Fruit fly (Drosophila melanogaster) whole organism, adult: Measurements from ENCODE around the gene fit.

Source experiments
- CG11617 ChIP-seq: fragments of 200-800 bp; sonication (Bioruptor generic); optimal IDR thresholded peaks from 2 replicates; lab custom pipeline; 2017; ENCODE audit warnings: mild to moderate bottlenecking, missing biosample characterization, missing genetic modification reagents, missing genetic modification characterization
- CG12768 ChIP-seq: fragments of 200-800 bp; sonication (Bioruptor generic); optimal IDR thresholded peaks from 2 replicates; lab custom pipeline; 2017; ENCODE audit warnings: missing biosample characterization, missing genetic modification characterization, mild to moderate bottlenecking, moderate library complexity, missing genetic modification reagents
- CG14711 ChIP-seq: fragments of 200-800 bp; sonication (Bioruptor generic); optimal IDR thresholded peaks from 2 replicates; lab custom pipeline; 2018; ENCODE audit warnings: missing biosample characterization, mild to moderate bottlenecking, missing genetic modification characterization, moderate library complexity
- CG1620 ChIP-seq: fragments of 200-800 bp; sonication (Bioruptor generic); optimal IDR thresholded peaks from 2 replicates; lab custom pipeline; 2016; ENCODE audit warnings: missing biosample characterization, missing genetic modification characterization
- CG33017 ChIP-seq: fragments of 200-800 bp; sonication (Bioruptor generic); optimal IDR thresholded peaks from 2 replicates; lab custom pipeline; 2018; ENCODE audit warnings: missing biosample characterization, mild to moderate bottlenecking, missing genetic modification characterization, moderate library complexity
- CG5204 ChIP-seq: fragments of 200-800 bp; sonication (Bioruptor generic); optimal IDR thresholded peaks from 2 replicates; lab custom pipeline; 2016; ENCODE audit warnings: missing biosample characterization, missing genetic modification characterization
- CG7045 ChIP-seq: fragments of 200-800 bp; sonication (Bioruptor generic); optimal IDR thresholded peaks from 2 replicates; lab custom pipeline; 2017; ENCODE audit warnings: missing biosample characterization, mild to moderate bottlenecking, missing genetic modification characterization
- CG7101 ChIP-seq: fragments of 200-800 bp; sonication (Bioruptor generic); optimal IDR thresholded peaks from 2 replicates; lab custom pipeline; 2018; ENCODE audit warnings: missing biosample characterization, mild to moderate bottlenecking, missing genetic modification characterization, moderate library complexity
- Clk ChIP-seq: fragments of 200-800 bp; sonication (Bioruptor generic); optimal IDR thresholded peaks from 2 replicates; lab custom pipeline; 2017; ENCODE audit warnings: missing biosample characterization, missing genetic modification characterization
- Crg-1 ChIP-seq: fragments of 200-800 bp; sonication (Bioruptor generic); optimal IDR thresholded peaks from 2 replicates; lab custom pipeline; 2016; ENCODE audit warnings: missing biosample characterization, missing genetic modification characterization
- Hr96 ChIP-seq: fragments of 200-800 bp; sonication (Bioruptor generic); optimal IDR thresholded peaks from 2 replicates; lab custom pipeline; 2016; ENCODE audit warnings: missing biosample characterization, missing genetic modification characterization
- Mnt ChIP-seq: fragments of 200-800 bp; sonication (Bioruptor generic); optimal IDR thresholded peaks from 2 replicates; lab custom pipeline; 2016; ENCODE audit warnings: missing biosample characterization, mild to moderate bottlenecking, missing genetic modification characterization
- bab1 ChIP-seq: fragments of 200-800 bp; sonication (Bioruptor generic); optimal IDR thresholded peaks from 3 replicates; lab custom pipeline; 2019; ENCODE audit warnings: missing biosample characterization, mild to moderate bottlenecking, missing genetic modification characterization, moderate library complexity
- cic ChIP-seq: fragments of 200-800 bp; sonication (Bioruptor generic); optimal IDR thresholded peaks from 2 replicates; lab custom pipeline; 2017; ENCODE audit warnings: missing biosample characterization, mild to moderate bottlenecking, missing genetic modification characterization, moderate library complexity
- cnc ChIP-seq, 2 experiments: fragments of >200 bp; optimal IDR thresholded peaks; 2 replicates each; lab custom pipeline; 2017
- kay ChIP-seq: fragments of 200-800 bp; sonication (Bioruptor generic); peaks from one replicate; lab custom pipeline; 2016; ENCODE audit warnings: missing biosample characterization, missing genetic modification characterization, borderline replicate concordance
- ovo ChIP-seq: fragments of 200-800 bp; sonication (Bioruptor generic); optimal IDR thresholded peaks from 2 replicates; lab custom pipeline; 2016; ENCODE audit warnings: missing biosample characterization, missing genetic modification characterization
- pad ChIP-seq: fragments of 200-800 bp; sonication (Bioruptor generic); optimal IDR thresholded peaks from 3 replicates; lab custom pipeline; 2017; ENCODE audit warnings: missing biosample characterization, missing genetic modification characterization, mild to moderate bottlenecking, moderate library complexity, missing genetic modification reagents
- tj ChIP-seq: fragments of 200-800 bp; sonication (Bioruptor generic); optimal IDR thresholded peaks from 3 replicates; lab custom pipeline; 2017; ENCODE audit warnings: missing biosample characterization, mild to moderate bottlenecking, missing genetic modification characterization, moderate library complexity
- toe ChIP-seq: fragments of 200-800 bp; sonication (Bioruptor generic); optimal IDR thresholded peaks from 2 replicates; lab custom pipeline; 2016; ENCODE audit warnings: missing biosample characterization, missing genetic modification characterization

The fit gene

DNA sequence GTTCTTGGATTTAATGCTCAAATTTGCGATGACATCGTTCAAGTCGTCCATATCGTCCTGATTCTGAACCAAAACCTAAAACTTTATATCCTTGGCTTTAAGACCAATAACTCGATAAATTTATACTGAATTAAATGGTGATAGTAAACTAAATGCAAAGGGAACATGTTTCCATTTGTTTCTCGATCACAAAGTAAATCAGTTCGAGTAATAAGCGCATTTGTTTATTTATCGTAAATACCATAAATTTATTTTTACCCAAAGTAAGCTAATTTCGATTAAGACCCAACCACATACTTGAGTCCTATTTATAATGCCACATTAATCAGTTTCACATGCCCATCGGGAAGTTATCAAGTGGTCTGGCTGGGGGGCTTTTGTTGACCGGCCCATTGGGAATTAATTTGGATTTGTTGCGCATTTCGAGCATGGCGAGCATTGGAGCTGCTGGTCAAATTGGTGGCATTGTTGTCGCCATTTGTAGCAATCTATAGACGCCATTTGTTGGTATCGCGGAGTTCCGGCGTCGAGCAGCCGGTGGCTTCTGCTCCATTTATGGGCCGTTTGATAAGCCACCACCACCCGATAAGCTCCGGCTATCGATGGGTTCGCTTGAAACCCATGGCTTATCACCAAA is 14.7 kb downstream of the fit start, which contains the start of gene CG31174:
TSS of gene CG31174 (minus strand) at position 51 of the 637 bp plus-strand sequence.
- TF ChIP-seq kay (GFP tag; lab: Kevin White, UChicago) (peak; percentile 53), ovo (GFP tag; lab: Kevin White, UChicago) (no peak)

- no peak for TF ChIP-seq CG33017 (tag; lab: Kevin White, UChicago)
- no peak for TF ChIP-seq CG1620 (GFP tag; lab: Kevin White, UChicago)
- TF ChIP-seq cnc (optimal IDR thresholded peaks at IDR 0.05; lab: Kevin White, UChicago): no peak
- no peak for TF ChIP-seq tj (GFP tag; lab: Kevin White, UChicago)
- no peak for TF ChIP-seq CG14711
- no peak for TF ChIP-seq Hr96 (GFP tag; lab: Kevin White, UChicago)
- TF ChIP-seq cic (GFP tag; lab: Kevin White, UChicago): no peak
- TF ChIP-seq CG5204 (GFP tag; lab: Kevin White, UChicago): no peak
- no peak for TF ChIP-seq CG12768 (GFP tag; lab: Kevin White, UChicago)
- no peak for TF ChIP-seq ovo (GFP tag; lab: Kevin White, UChicago)
- no peak for TF ChIP-seq Crg-1 (GFP tag; lab: Kevin White, UChicago)
These were observed 16.4 kb downstream of the fit start, which contains the start of the genes CG6569 and Cby for dm6 chr3R:21867819-21868218. CG6569 (minus strand) TSS chr3R:21867919. Cby (plus strand) TSS chr3R:21868003.

- TF ChIP-seq cic (GFP tag; lab: Kevin White, UChicago): no peak
- TF ChIP-seq toe (GFP tag; lab: Kevin White, UChicago): no peak
- no peak for TF ChIP-seq CG14711
- peak; percentile 12 for TF ChIP-seq kay (GFP tag; lab: Kevin White, UChicago)
- TF ChIP-seq Hr96 (GFP tag; lab: Kevin White, UChicago): no peak
- TF ChIP-seq Mnt (GFP tag; lab: Kevin White, UChicago): no peak
- no peak for TF ChIP-seq CG11617 (GFP tag; lab: Kevin White, UChicago)
- no peak for TF ChIP-seq CG12768 (GFP tag; lab: Kevin White, UChicago)
- TF ChIP-seq CG1620 (GFP tag; lab: Kevin White, UChicago): no peak
- TF ChIP-seq ovo (GFP tag; lab: Kevin White, UChicago): peak; percentile 42
- TF ChIP-seq CG7045: no peak
- no peak for TF ChIP-seq cnc (optimal IDR thresholded peaks at IDR 0.05; lab: Kevin White, UChicago)
- TF ChIP-seq bab1 (GFP tag; lab: Kevin White, UChicago): peak; percentile 15
These were observed 19.3 kb downstream of the fit start, which contains the start of gene lsn for dm6 chr3R:21864992-21865391. lsn (plus strand) TSS chr3R:21865168.

DNA sequence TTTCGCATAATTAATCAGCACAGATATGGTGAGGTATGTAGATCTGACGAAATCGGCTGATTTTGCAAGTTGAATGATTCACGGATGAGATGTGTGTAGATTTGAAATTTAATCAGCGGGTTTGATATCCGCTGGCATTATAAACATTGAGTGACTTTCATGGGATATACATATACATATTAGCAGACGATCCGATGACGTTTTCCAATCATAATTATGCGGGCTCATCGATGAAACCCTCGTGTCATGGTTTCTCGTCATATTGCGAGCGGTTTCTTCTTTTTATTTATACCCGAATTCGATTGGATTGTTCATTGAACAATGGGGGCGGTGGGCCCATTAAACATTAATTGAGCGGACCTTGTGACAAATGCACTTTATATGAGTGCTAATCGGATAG is 19.8 kb downstream of the fit start:
- TF ChIP-seq Hr96 (GFP tag; lab: Kevin White, UChicago) (no peak), CG1620 (GFP tag; lab: Kevin White, UChicago) (no peak), bab1 (GFP tag; lab: Kevin White, UChicago) (no peak), kay (GFP tag; lab: Kevin White, UChicago) (peak; percentile 7)

dm6 chr3R:21863817-21864384 is 20.4 kb downstream of the fit start:
- TF ChIP-seq kay (GFP tag; lab: Kevin White, UChicago) (no peak), Hr96 (GFP tag; lab: Kevin White, UChicago) (no peak), Clk (GFP tag; lab: Kevin White, UChicago) (no peak), toe (GFP tag; lab: Kevin White, UChicago) (no peak), cnc (optimal IDR thresholded peaks at IDR 0.05; lab: Kevin White, UChicago) (no peak), CG14711 (no peak)

- TF ChIP-seq cnc (optimal IDR thresholded peaks at IDR 0.05; lab: Kevin White, UChicago) (no peak), CG33017 (tag; lab: Kevin White, UChicago) (no peak), kay (GFP tag; lab: Kevin White, UChicago) (no peak), Crg-1 (GFP tag; lab: Kevin White, UChicago) (no peak), tj (GFP tag; lab: Kevin White, UChicago) (no peak), CG12768 (GFP tag; lab: Kevin White, UChicago) (no peak), CG7045 (no peak), Hr96 (GFP tag; lab: Kevin White, UChicago) (no peak), CG7101 (tag; lab: Kevin White, UChicago) (no peak), pad (GFP tag; lab: Kevin White, UChicago) (no peak), Clk (GFP tag; lab: Kevin White, UChicago) (no peak)
These were observed 21.4 kb downstream of the fit start for dm6 chr3R:21862868-21863267.
